Worm (Caenorhabditis elegans): Measurements from ENCODE around the gene clec-10.

clec-10 gene

ce11 chrII:402435-402834 lies at the start of gene clec-10:
TSS of gene clec-10 (plus strand) at chrII:402678.
- TF ChIP-seq efl-1 (optimal IDR thresholded peaks at IDR 0.05), result no peak
- TF ChIP-seq efl-1 (GFP tag; optimal IDR thresholded peaks at IDR 0.05 in 1 of 2), result peak in 1 of 2 experiments; percentile 82
- no peak for TF ChIP-seq nhr-71 (tag; optimal IDR thresholded peaks at IDR 0.05)
- TF ChIP-seq elt-2 (tag; optimal IDR thresholded peaks at IDR 0.05), result peak; percentile 19

- TF ChIP-seq ztf-11 (tag; optimal IDR thresholded peaks at IDR 0.05), result peak in 1 of 2 experiments; percentile 16
- no peak for TF ChIP-seq isw-1 (GFP tag; IDR thresholded peaks at IDR 0.05)
- peak; percentile 5 for TF ChIP-seq nhr-71 (tag; optimal IDR thresholded peaks at IDR 0.05)
- no peak for TF ChIP-seq ceh-8 (GFP tag; optimal IDR thresholded peaks at IDR 0.05)
- TF ChIP-seq tbx-2 (tag; optimal IDR thresholded peaks at IDR 0.05), result peak; percentile 21
- no peak for TF ChIP-seq swsn-7 (tag; optimal IDR thresholded peaks at IDR 0.05)
- no peak for TF ChIP-seq lsy-2 (tag; optimal IDR thresholded peaks at IDR 0.05)
- TF ChIP-seq unc-62 (GFP tag; optimal IDR thresholded peaks at IDR 0.05), result no peak
- no peak for TF ChIP-seq rnt-1 (tag; optimal IDR thresholded peaks at IDR 0.05)
- no peak for TF ChIP-seq C34B4.2 (tag; optimal IDR thresholded peaks at IDR 0.05)
- TF ChIP-seq aha-1 (tag; optimal IDR thresholded peaks at IDR 0.05), result no peak
- no peak for TF ChIP-seq nhr-20 (tag; optimal IDR thresholded peaks at IDR 0.05)
- no peak for TF ChIP-seq nhr-85 (tag)
- no peak for TF ChIP-seq nhr-19 (GFP tag; conservative IDR thresholded peaks at IDR 0.05)
- no peak for TF ChIP-seq fkh-10 (GFP tag; optimal IDR thresholded peaks at IDR 0.05)
- no peak for TF ChIP-seq snu-23 (GFP tag; optimal IDR thresholded peaks at IDR 0.05)
- no peak for TF ChIP-seq nhr-47 (tag; optimal IDR thresholded peaks at IDR 0.05)
- TF ChIP-seq xbp-1 (tag; optimal IDR thresholded peaks at IDR 0.05), result no peak
- TF ChIP-seq lin-14 (GFP tag; optimal IDR thresholded peaks at IDR 0.05), result peak; percentile 65
- TF ChIP-seq grh-1 (GFP tag; IDR thresholded peaks at IDR 0.05), result no peak
- no peak for TF ChIP-seq fos-1 (tag; optimal IDR thresholded peaks at IDR 0.05)
Measured at ce11 chrII:354494-354893, 48.0 kb upstream of the clec-10 start.

- no peak for TF ChIP-seq sptf-1 (tag; optimal IDR thresholded peaks at IDR 0.05)
- TF ChIP-seq nhr-12 (tag; optimal IDR thresholded peaks at IDR 0.05), result no peak
- TF ChIP-seq jun-1 (tag; optimal IDR thresholded peaks at IDR 0.05), result no peak
- TF ChIP-seq dpl-1 (GFP tag; optimal IDR thresholded peaks at IDR 0.05), result no peak
- no peak for TF ChIP-seq efl-1 (optimal IDR thresholded peaks at IDR 0.05)
- TF ChIP-seq efl-1 (GFP tag; optimal IDR thresholded peaks at IDR 0.05 in 1 of 2), result no peak
- no peak for TF ChIP-seq fkh-8 (tag; optimal IDR thresholded peaks at IDR 0.05)
- no peak for TF ChIP-seq nhr-47 (tag; optimal IDR thresholded peaks at IDR 0.05)
- no peak for TF ChIP-seq lin-39 (tag; optimal IDR thresholded peaks at IDR 0.05)
- TF ChIP-seq ceh-88 (GFP tag; IDR thresholded peaks at IDR 0.05), result no peak
- TF ChIP-seq pag-3 (tag; optimal IDR thresholded peaks at IDR 0.05; ENCODE audit: borderline replicate concordance, insufficient read depth), result no peak
- no peak for TF ChIP-seq nhr-84 (tag; optimal IDR thresholded peaks at IDR 0.05)
- TF ChIP-seq ets-5 (GFP tag; IDR thresholded peaks at IDR 0.05), result no peak
- TF ChIP-seq nhr-11 (tag; optimal IDR thresholded peaks at IDR 0.05), result no peak
- no peak for TF ChIP-seq Y116A8C.19 (tag; optimal IDR thresholded peaks at IDR 0.05; ENCODE audit: borderline replicate concordance)
- TF ChIP-seq lin-35 (GFP tag; optimal IDR thresholded peaks at IDR 0.05), result no peak
Measured at ce11 chrII:356969-357368, 45.5 kb upstream of the clec-10 start, which contains the start of gene dmsr-4. TSS of gene dmsr-4 (minus strand) at chrII:357069.

ce11 chrII:367455-367854 lies 35.0 kb upstream of the clec-10 start, which contains the start of gene ptr-3:
TSS of gene ptr-3 (minus strand) at chrII:367555.
- TF ChIP-seq ztf-11 (tag; optimal IDR thresholded peaks at IDR 0.05), result no peak
- TF ChIP-seq nhr-76 (tag; optimal IDR thresholded peaks at IDR 0.05), result no peak
- no peak for TF ChIP-seq efl-3 (GFP tag; optimal IDR thresholded peaks at IDR 0.05)
- no peak for TF ChIP-seq lin-39 (tag; optimal IDR thresholded peaks at IDR 0.05)
- no peak for TF ChIP-seq pax-3 (tag; optimal IDR thresholded peaks at IDR 0.05)
- no peak for TF ChIP-seq ztf-4 (tag; optimal IDR thresholded peaks at IDR 0.05)
- no peak for TF ChIP-seq nhr-90 (tag; optimal IDR thresholded peaks at IDR 0.05; ENCODE audit: poor library complexity)
- TF ChIP-seq nhr-28 (tag; optimal IDR thresholded peaks at IDR 0.05), result no peak
- TF ChIP-seq nhr-12 (tag; optimal IDR thresholded peaks at IDR 0.05), result no peak
- no peak for TF ChIP-seq C34B4.2 (tag; optimal IDR thresholded peaks at IDR 0.05)
- TF ChIP-seq ces-1 (GFP tag; optimal IDR thresholded peaks at IDR 0.05), result no peak
- TF ChIP-seq F16B12.6 (tag; optimal IDR thresholded peaks at IDR 0.05), result no peak
